Worm (Caenorhabditis elegans) whole organism, L3 larva: ENCODE data around the gene aqp-12.

Experiments used
- aly-2 ChIP-seq: fragments of 150-350 bp; optimal IDR thresholded peaks from 2 replicates; lab custom pipeline; 2014; ENCODE audit warnings: missing biosample characterization, missing genetic modification characterization
- eor-1 ChIP-seq, 2 experiments: fragments of 150-350 bp; optimal IDR thresholded peaks; 2 replicates each; lab custom pipeline; 2014 to 2018; ENCODE audit warnings: missing biosample characterization in 2 of 2, missing genetic modification characterization in 2 of 2
- fkh-2 ChIP-seq: fragments of 150-350 bp; optimal IDR thresholded peaks from 2 replicates; lab custom pipeline; 2014; ENCODE audit warnings: missing biosample characterization, missing genetic modification reagents, missing genetic modification characterization
- mdl-1 ChIP-seq: fragments of 150-350 bp; optimal IDR thresholded peaks from 2 replicates; lab custom pipeline; 2014; ENCODE audit warnings: missing biosample characterization, missing genetic modification characterization
- nhr-237 ChIP-seq: fragments of 150-350 bp; optimal IDR thresholded peaks from 2 replicates; lab custom pipeline; 2014; ENCODE audit warnings: missing biosample characterization, missing genetic modification characterization
- pqm-1 ChIP-seq: fragments of 150-350 bp; optimal IDR thresholded peaks from 2 replicates; lab custom pipeline; 2017; ENCODE audit warnings: missing biosample characterization, missing genetic modification characterization, inconsistent platforms
- zag-1 ChIP-seq: fragments of 150-350 bp; optimal IDR thresholded peaks from 2 replicates; lab custom pipeline; 2014; ENCODE audit warnings: missing biosample characterization, missing genetic modification characterization

DNA sequence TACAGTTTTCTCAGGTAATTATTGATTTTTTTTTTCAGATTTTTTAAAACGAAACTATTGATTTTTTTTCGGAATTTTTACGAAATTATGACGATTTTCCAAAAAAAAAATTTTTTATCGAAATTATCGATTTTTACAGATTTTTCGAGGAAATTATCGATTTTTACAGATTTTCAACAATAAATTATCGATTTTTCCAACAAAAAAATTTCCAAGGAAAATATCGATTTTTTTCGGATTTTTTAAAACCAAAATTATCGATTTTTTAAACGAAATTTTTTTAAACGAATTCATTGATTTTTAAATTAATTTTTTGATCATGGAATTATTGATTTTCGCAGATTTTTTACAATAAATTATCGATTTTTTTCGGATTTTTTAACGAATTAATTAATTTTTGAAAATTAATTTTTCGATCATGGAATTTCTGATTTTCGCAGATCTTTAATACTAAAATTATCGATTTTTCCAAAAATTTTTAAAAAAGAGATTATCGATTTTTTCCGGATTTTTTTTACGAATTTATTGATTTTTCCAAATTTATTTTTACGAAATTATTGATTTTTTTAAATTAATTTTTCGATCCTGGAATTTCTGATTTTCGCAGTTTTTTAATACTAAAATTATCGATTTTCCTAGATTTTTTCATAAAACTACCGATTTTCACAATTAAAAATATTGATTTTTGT, 52.7 kb downstream of the aqp-12 start:
- TF ChIP-seq fkh-2 (no peak), aly-2 (tag; lab: Kevin White, UChicago) (no peak), eor-1 (tag; optimal IDR thresholded peaks at IDR 0.05; lab: Kevin White, UChicago) (no peak), mdl-1 (no peak), pqm-1 (tag; lab: Kevin White, UChicago) (no peak), nhr-237 (tag; lab: Kevin White, UChicago) (no peak), zag-1 (no peak)
